Worm (Caenorhabditis elegans): Measurements from ENCODE around the gene tps-1.
"Not testable (repeated sequence)": the region's sequence is repeated elsewhere in the genome, so short reads cannot be mapped to it uniquely, and the experiment has no call there.

Gene tps-1

ce11 chrX:17442539-17442938 lies 31.8 kb downstream of the tps-1 start:
- TF ChIP-seq ztf-25 (GFP tag; IDR thresholded peaks at IDR 0.05) (peak; percentile 81; the same call in 1 of the 2 replicates), nfya-2 (GFP tag; IDR thresholded peaks at IDR 0.05) (0 out of 2 replicates have a peak, but pooled peaks have one; percentile 84), K11D2.4 (GFP tag; IDR thresholded peaks at IDR 0.05) (0 out of 2 replicates have a peak, but pooled peaks have one; percentile 55), sea-2 (GFP tag; IDR thresholded peaks at IDR 0.05) (peak; percentile 85), cebp-1 (GFP tag; IDR thresholded peaks at IDR 0.05) (peak; percentile 57; the same call in 1 of the 2 replicates), madf-6 (GFP tag; IDR thresholded peaks at IDR 0.05) (0 out of 2 replicates have a peak, but pooled peaks have one; percentile 28), B0019.2 (GFP tag; conservative IDR thresholded peaks at IDR 0.05) (peak; percentile 48), attf-6 (GFP tag; IDR thresholded peaks at IDR 0.05) (peak; percentile 70; the same call in 1 of the 2 replicates), let-526 (GFP tag; IDR thresholded peaks at IDR 0.05) (peak; percentile 73; the same call in 1 of the 2 replicates), ceh-58 (GFP tag; IDR thresholded peaks at IDR 0.05) (peak; percentile 92; the same call in 1 of the 2 replicates), lag-1 (GFP tag; IDR thresholded peaks at IDR 0.05) (peak; percentile 96), aptf-2 (GFP tag; conservative IDR thresholded peaks at IDR 0.05) (peak; percentile 70; the same call in 1 of the 2 replicates), cebp-2 (GFP tag; IDR thresholded peaks at IDR 0.05) (peak; percentile 99), Y56A3A.18 (GFP tag; IDR thresholded peaks at IDR 0.05) (peak; percentile 86; the same call in 1 of the 2 replicates), madf-3 (GFP tag; IDR thresholded peaks at IDR 0.05) (peak; percentile 74; the same call in 1 of the 2 replicates), F39B2.1 (GFP tag; IDR thresholded peaks at IDR 0.05) (0 out of 2 replicates have a peak, but pooled peaks have one; percentile 10), egl-18 (GFP tag; IDR thresholded peaks at IDR 0.05) (peak; percentile 88; the same call in 1 of the 2 replicates), aptf-3 (GFP tag; IDR thresholded peaks at IDR 0.05) (peak; percentile 97), ztf-6 (GFP tag; IDR thresholded peaks at IDR 0.05) (peak; percentile 90), Y53G8AR.9 (GFP tag; conservative IDR thresholded peaks at IDR 0.05) (peak; percentile 71; the same call in 1 of the 2 replicates), ekl-4 (GFP tag; IDR thresholded peaks at IDR 0.05) (peak; percentile 67; the same call in 1 of the 2 replicates), C06A6.2 (GFP tag; conservative IDR thresholded peaks at IDR 0.05) (peak; percentile 64; the same call in 1 of the 2 replicates), pbrm-1 (GFP tag; IDR thresholded peaks at IDR 0.05) (0 out of 2 replicates have a peak, but pooled peaks have one; percentile 47), nfyb-1 (GFP tag; IDR thresholded peaks at IDR 0.05) (peak; percentile 76), egrh-3 (GFP tag; IDR thresholded peaks at IDR 0.05) (peak; percentile 79; the same call in 1 of the 2 replicates), D2030.7 (GFP tag; IDR thresholded peaks at IDR 0.05) (peak; percentile 59), nhr-120 (GFP tag; IDR thresholded peaks at IDR 0.05) (peak; percentile 97)
- TF ChIP-seq cebp-1 (tag; optimal IDR thresholded peaks at IDR 0.05): not testable (repeated sequence)

- TF ChIP-seq tlf-1 (GFP tag; optimal IDR thresholded peaks at IDR 0.05) (no peak), nhr-80 (tag; optimal IDR thresholded peaks at IDR 0.05) (no peak), K11D2.4 (GFP tag; IDR thresholded peaks at IDR 0.05) (no peak), ztf-28 (GFP tag; IDR thresholded peaks at IDR 0.05) (no peak), repo-1 (tag; optimal IDR thresholded peaks at IDR 0.05) (no peak), egl-44 (GFP tag; IDR thresholded peaks at IDR 0.05) (no peak), akir-1 (GFP tag; optimal IDR thresholded peaks at IDR 0.05) (no peak), nhr-120 (GFP tag; IDR thresholded peaks at IDR 0.05) (no peak), cebp-1 (GFP tag; IDR thresholded peaks at IDR 0.05) (no peak), cebp-1 (tag; optimal IDR thresholded peaks at IDR 0.05) (no peak), Y53G8AR.9 (GFP tag; conservative IDR thresholded peaks at IDR 0.05) (no peak), nhr-27 (tag; optimal IDR thresholded peaks at IDR 0.05) (no peak), attf-5 (GFP tag; optimal IDR thresholded peaks at IDR 0.05) (no peak), dpff-1 (tag; optimal IDR thresholded peaks at IDR 0.05) (no peak), Y79H2A.3 (GFP tag; conservative IDR thresholded peaks at IDR 0.05) (no peak), fkh-3 (tag; optimal IDR thresholded peaks at IDR 0.05) (no peak)
These were observed 35.9 kb downstream of the tps-1 start, which contains the start of gene C36E6.8 for ce11 chrX:17438386-17438785. Gene C36E6.8 (plus strand): TSS chrX:17438686.

Measured in whole organism, young adult.